Fruit fly (Drosophila melanogaster): ENCODE data around the gene ppk21.

DNA sequence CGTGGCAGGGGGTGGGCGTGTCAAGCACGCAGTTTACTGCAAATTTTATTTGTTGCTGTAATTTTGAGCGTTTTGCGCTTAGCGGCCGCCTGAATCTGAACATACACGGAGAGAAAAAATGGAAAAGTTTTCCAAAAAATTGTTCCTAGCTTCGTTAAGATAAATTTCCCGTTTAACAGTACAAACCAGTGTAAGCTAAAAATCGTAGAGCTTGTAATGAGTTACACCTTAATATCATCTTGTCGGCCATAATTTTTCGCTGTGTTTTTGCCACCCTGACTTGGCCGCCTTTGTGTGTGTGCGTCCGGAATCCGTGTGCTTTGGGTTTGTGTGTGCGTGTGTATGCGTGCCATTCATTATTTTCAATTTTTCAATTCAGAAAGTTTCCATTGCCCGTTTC is 13.1 kb upstream of the ppk21 start:
- TF ChIP-seq CG11902 (GFP tag; optimal IDR thresholded peaks at IDR 0.05) (no peak), CG11294 (GFP tag; IDR thresholded peaks at IDR 0.05) (no peak), Ets96B (tag; optimal IDR thresholded peaks at IDR 0.05) (no peak), CG6854 (GFP tag; optimal IDR thresholded peaks at IDR 0.05) (no peak), fd59A (GFP tag; optimal IDR thresholded peaks at IDR 0.05) (no peak), vri (GFP tag; optimal IDR thresholded peaks at IDR 0.05) (no peak), CG8632 (GFP tag; optimal IDR thresholded peaks at IDR 0.05) (no peak), achi (GFP tag; optimal IDR thresholded peaks at IDR 0.05) (no peak)

Data from whole organism, prepupa.